Worm (Caenorhabditis elegans) whole organism, young adult: ENCODE data around the gene F35D2.6.

ENCODE experiments used
- ama-1 ChIP-seq, 3 experiments: fragments of 150-350 bp in 1 of 3; sonication (generic microtip) in 2 of 3; optimal IDR thresholded peaks; 2 replicates each; lab custom pipeline; 2014 to 2018; ENCODE audit warnings: missing biosample characterization in 2 of 3, missing genetic modification characterization in 2 of 3, missing genetic modification reagents in 2 of 3
- attf-6 ChIP-seq: fragments of 200-800 bp; sonication (Bioruptor generic); IDR thresholded peaks from 2 replicates; pipeline ENCODE4 v1.3.6; 2022; ENCODE audit warnings: missing genetic modification reagents, missing genetic modification characterization, missing compliant biosample characterization
- ceh-40 ChIP-seq: fragments of 200-800 bp; sonication (Bioruptor generic); IDR thresholded peaks from 2 replicates; pipeline ENCODE4 v1.3.6; 2022; ENCODE audit warnings: missing genetic modification characterization, missing compliant biosample characterization
- ceh-91 ChIP-seq: fragments of 200-800 bp; sonication (Bioruptor generic); IDR thresholded peaks from 2 replicates; pipeline ENCODE4 v1.3.6; 2022; ENCODE audit warnings: missing genetic modification reagents, missing genetic modification characterization, missing compliant biosample characterization
- dpl-1 ChIP-seq: fragments of 150-350 bp; optimal IDR thresholded peaks from 2 replicates; lab custom pipeline; 2014; ENCODE audit warnings: missing biosample characterization, missing genetic modification reagents, missing genetic modification characterization
- egl-18 ChIP-seq: fragments of 200-800 bp; sonication (Bioruptor generic); IDR thresholded peaks from 2 replicates; pipeline ENCODE4 v1.3.6; 2022; ENCODE audit warnings: missing genetic modification reagents, missing genetic modification characterization, missing compliant biosample characterization
- hmg-20 ChIP-seq: fragments of 200-800 bp; sonication (Bioruptor generic); IDR thresholded peaks from 2 replicates; pipeline ENCODE4 v1.3.6; 2022; ENCODE audit warnings: missing genetic modification reagents, missing genetic modification characterization, missing compliant biosample characterization
- madf-8 ChIP-seq: fragments of 200-800 bp; sonication (Bioruptor generic); conservative IDR thresholded peaks from 2 replicates; pipeline ENCODE4 v1.3.6; 2022; ENCODE audit warnings: missing genetic modification reagents, missing genetic modification characterization, missing compliant biosample characterization
- rcor-1 ChIP-seq: fragments of 200-800 bp; sonication (Bioruptor generic); IDR thresholded peaks from 2 replicates; pipeline ENCODE4 v1.3.6; 2022; ENCODE audit warnings: missing genetic modification reagents, missing genetic modification characterization, missing compliant biosample characterization
- sdz-38 ChIP-seq: sonication (generic microtip); optimal IDR thresholded peaks from 2 replicates; lab custom pipeline; 2016; ENCODE audit warnings: missing genotype, missing genetic modification characterization, missing compliant biosample characterization
- snpc-3.4 ChIP-seq: sonication (generic microtip); optimal IDR thresholded peaks from 2 replicates; lab custom pipeline; 2017; ENCODE audit warnings: missing genetic modification characterization, mild to moderate bottlenecking, missing compliant biosample characterization, antibody characterized with exemption, moderate library complexity, missing genotype, missing genetic modification reagents
- snpc-4 ChIP-seq, 5 experiments: fragments of 150-350 bp in 1 of 5; sonication (generic microtip) in 4 of 5; optimal IDR thresholded peaks; 2 replicates each; lab custom pipeline; 2014 to 2018; ENCODE audit warnings: missing genetic modification characterization in 5 of 5, missing biosample characterization in 3 of 5, antibody characterized with exemption in 2 of 5, mild to moderate bottlenecking in 2 of 5, missing compliant biosample characterization in 2 of 5, missing genotype in 2 of 5, moderate library complexity in 2 of 5, missing genetic modification reagents in 1 of 5
- unc-130 ChIP-seq: sonication (generic microtip); optimal IDR thresholded peaks from 2 replicates; lab custom pipeline; 2016; ENCODE audit warnings: missing genetic modification reagents, missing genetic modification characterization, missing compliant biosample characterization
- ztf-18 ChIP-seq: sonication (generic microtip); optimal IDR thresholded peaks from 2 replicates; lab custom pipeline; 2016; ENCODE audit warnings: missing genotype, mild to moderate bottlenecking, missing genetic modification characterization, missing compliant biosample characterization

DNA sequence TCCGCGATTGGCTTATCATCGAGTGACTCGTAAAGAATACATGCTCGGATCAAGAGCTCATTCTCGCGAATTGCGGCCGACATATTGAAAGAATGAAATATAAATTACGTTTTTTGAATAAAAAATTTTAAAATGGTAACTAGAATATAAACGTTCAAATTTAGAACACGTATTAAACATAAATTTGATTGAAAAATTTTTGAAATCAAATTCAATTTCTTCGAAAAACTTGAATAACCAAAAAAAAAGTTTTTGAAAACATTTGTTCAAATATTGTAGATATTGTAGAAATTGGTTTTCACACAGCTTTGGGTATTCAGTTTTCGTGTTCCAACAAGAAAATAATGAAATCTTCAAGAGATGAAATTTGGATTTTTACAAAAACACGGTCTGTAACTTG, 29.5 kb upstream of the F35D2.6 start, which contains the start of gene fbxa-224:
- no peak for TF ChIP-seq rcor-1 (GFP tag; lab: Robert Waterston, UW)
- no peak for TF ChIP-seq attf-6
- no peak for TF ChIP-seq egl-18
- no peak for TF ChIP-seq snpc-4 (GFP tag; optimal IDR thresholded peaks at IDR 0.05; lab: Kevin White, UChicago)
- no peak for TF ChIP-seq snpc-4 (tag; optimal IDR thresholded peaks at IDR 0.05; lab: Kevin White, UChicago)
- no peak for TF ChIP-seq ceh-40 (GFP tag; lab: Robert Waterston, UW)
- no peak for TF ChIP-seq unc-130 (GFP tag; lab: Kevin White, UChicago)
- TF ChIP-seq ama-1 (optimal IDR thresholded peaks at IDR 0.05; lab: Kevin White, UChicago): no peak
- TF ChIP-seq ama-1 (GFP tag; optimal IDR thresholded peaks at IDR 0.05; lab: Kevin White, UChicago): no peak
- TF ChIP-seq dpl-1 (GFP tag; lab: Kevin White, UChicago): no peak
- no peak for TF ChIP-seq snpc-3.4 (tag; lab: Kevin White, UChicago)
- TF ChIP-seq hmg-20 (GFP tag; lab: Robert Waterston, UW): no peak
- TF ChIP-seq sdz-38 (tag; lab: Kevin White, UChicago): no peak
- no peak for TF ChIP-seq ztf-18
- no peak for TF ChIP-seq madf-8 (GFP tag; lab: Robert Waterston, UW)
- no peak for TF ChIP-seq ceh-91 (GFP tag; lab: Robert Waterston, UW)
